Fruit fly (Drosophila melanogaster) Kc167 (cell line): ENCODE data around the gene CG31441.

ENCODE experiments used
- Myc ChIP-seq: fragments of >200 bp; optimal IDR thresholded peaks from 2 replicates; lab custom pipeline; 2017; ENCODE audit warnings: missing external identifiers
- insv ChIP-seq: fragments of >200 bp; optimal IDR thresholded peaks from 3 replicates; lab custom pipeline; 2018; ENCODE audit warnings: missing external identifiers

DNA sequence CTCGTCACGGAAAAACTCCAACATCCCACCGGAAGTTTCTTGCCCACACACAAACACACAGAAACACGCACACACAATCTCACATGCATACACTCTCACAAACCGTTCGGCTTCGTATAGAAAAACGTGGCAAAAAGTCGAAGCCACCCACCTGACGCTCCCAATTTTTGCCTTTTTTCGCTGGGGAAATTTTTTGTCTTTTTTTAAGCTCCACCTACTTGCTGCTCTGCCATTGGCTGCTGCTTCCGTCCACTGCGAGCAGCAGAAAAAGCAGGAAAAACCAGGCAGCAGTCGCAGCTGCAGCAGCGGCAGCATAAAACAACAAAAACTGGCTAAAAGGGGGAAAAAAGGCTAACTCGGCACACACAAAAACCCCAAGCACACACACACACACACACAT, 45.8 kb downstream of the CG31441 start:
- TF ChIP-seq insv (lab: Kevin White, UChicago): no peak
- TF ChIP-seq Myc: no peak
